Worm (Caenorhabditis elegans): Measurements from ENCODE around the gene R05H10.7.
A peak's percentile ranks its signal among the peaks of the same experiment; 100 is the strongest.

R05H10.7 gene

ce11 chrII:14844253-14844652, 11.1 kb upstream of the R05H10.7 start:
- TF ChIP-seq unc-39 (tag; optimal IDR thresholded peaks at IDR 0.05) = no peak
- TF ChIP-seq mab-5 (tag; optimal IDR thresholded peaks at IDR 0.05) = no peak
- TF ChIP-seq ceh-83 (GFP tag; optimal IDR thresholded peaks at IDR 0.05) = no peak
- no peak for TF ChIP-seq tbx-8 (GFP tag; optimal IDR thresholded peaks at IDR 0.05)
- no peak for TF ChIP-seq ces-1 (GFP tag; optimal IDR thresholded peaks at IDR 0.05)
- TF ChIP-seq sptf-1 (tag; optimal IDR thresholded peaks at IDR 0.05) = no peak
- no peak for TF ChIP-seq blmp-1 (tag; optimal IDR thresholded peaks at IDR 0.05)
- no peak for TF ChIP-seq ceh-39 (tag; optimal IDR thresholded peaks at IDR 0.05)
- no peak for TF ChIP-seq lsy-2 (tag; optimal IDR thresholded peaks at IDR 0.05)
- TF ChIP-seq ceh-43 (GFP tag; optimal IDR thresholded peaks at IDR 0.05) = no peak
- TF ChIP-seq snpc-4 (tag; optimal IDR thresholded peaks at IDR 0.05) = no peak
- no peak for TF ChIP-seq sem-2 (GFP tag; optimal IDR thresholded peaks at IDR 0.05)
- TF ChIP-seq lin-13 (tag; optimal IDR thresholded peaks at IDR 0.05) = no peak
- TF ChIP-seq elt-3 (tag; optimal IDR thresholded peaks at IDR 0.05) = no peak
- no peak for TF ChIP-seq unc-120 (tag; optimal IDR thresholded peaks at IDR 0.05; ENCODE audit: poor library complexity, severe bottlenecking)
- no peak for TF ChIP-seq hlh-1 (tag; optimal IDR thresholded peaks at IDR 0.05)
- TF ChIP-seq nhr-2 (tag; optimal IDR thresholded peaks at IDR 0.05) = no peak
- TF ChIP-seq mls-2 (tag; optimal IDR thresholded peaks at IDR 0.05) = no peak
- TF ChIP-seq mep-1 (tag; optimal IDR thresholded peaks at IDR 0.05) = no peak
- TF ChIP-seq drap-1 (GFP tag; optimal IDR thresholded peaks at IDR 0.05) = no peak

ce11 chrII:14849897-14850296, 5.4 kb upstream of the R05H10.7 start:
- TF ChIP-seq mep-1 (tag; optimal IDR thresholded peaks at IDR 0.05) (no peak), tbx-8 (GFP tag; optimal IDR thresholded peaks at IDR 0.05) (no peak), mab-5 (tag; optimal IDR thresholded peaks at IDR 0.05) (no peak)

- no peak for TF ChIP-seq nhr-2 (tag; optimal IDR thresholded peaks at IDR 0.05)
- TF ChIP-seq flh-1 (GFP tag; optimal IDR thresholded peaks at IDR 0.05) = no peak
- no peak for TF ChIP-seq mep-1 (tag; optimal IDR thresholded peaks at IDR 0.05)
- TF ChIP-seq hlh-1 (tag; optimal IDR thresholded peaks at IDR 0.05) = no peak
- no peak for TF ChIP-seq unc-120 (tag; optimal IDR thresholded peaks at IDR 0.05; ENCODE audit: poor library complexity, severe bottlenecking)
- TF ChIP-seq pha-4 (tag; optimal IDR thresholded peaks at IDR 0.05) = no peak
- no peak for TF ChIP-seq ceh-43 (GFP tag; optimal IDR thresholded peaks at IDR 0.05)
- no peak for TF ChIP-seq ham-2 (GFP tag; optimal IDR thresholded peaks at IDR 0.05)
- no peak for TF ChIP-seq elt-3 (tag; optimal IDR thresholded peaks at IDR 0.05)
- TF ChIP-seq mab-5 (tag; optimal IDR thresholded peaks at IDR 0.05) = no peak
- no peak for TF ChIP-seq lin-13 (tag; optimal IDR thresholded peaks at IDR 0.05)
- TF ChIP-seq snpc-4 (tag; optimal IDR thresholded peaks at IDR 0.05) = no peak
- TF ChIP-seq sem-2 (GFP tag; optimal IDR thresholded peaks at IDR 0.05) = no peak
- TF ChIP-seq lsy-2 (tag; optimal IDR thresholded peaks at IDR 0.05) = no peak
- no peak for TF ChIP-seq cnd-1 (tag; optimal IDR thresholded peaks at IDR 0.05)
- no peak for TF ChIP-seq ceh-39 (tag; optimal IDR thresholded peaks at IDR 0.05)
- no peak for TF ChIP-seq sptf-1 (tag; optimal IDR thresholded peaks at IDR 0.05)
- TF ChIP-seq nhr-28 (tag; optimal IDR thresholded peaks at IDR 0.05) = no peak
Observed at ce11 chrII:14851483-14851882, 3.8 kb upstream of the R05H10.7 start, which contains the start of gene R05H10.1. Gene R05H10.1, plus strand, starts transcription at chrII:14851816.

ce11 chrII:14856922-14857321, 1.6 kb downstream of the R05H10.7 start, which contains the start of gene rbm-28:
Gene rbm-28, plus strand, starts transcription at chrII:14857259.
- TF ChIP-seq sptf-1 (tag; optimal IDR thresholded peaks at IDR 0.05) (peak; percentile 26), pha-4 (tag; optimal IDR thresholded peaks at IDR 0.05) (no peak), mep-1 (tag; optimal IDR thresholded peaks at IDR 0.05) (peak; percentile 9), ces-1 (GFP tag; optimal IDR thresholded peaks at IDR 0.05) (peak; percentile 33)

- TF ChIP-seq snpc-4 (tag; optimal IDR thresholded peaks at IDR 0.05) = no peak
- TF ChIP-seq ztf-11 (tag; optimal IDR thresholded peaks at IDR 0.05) = no peak
- TF ChIP-seq zip-8 (tag; optimal IDR thresholded peaks at IDR 0.05) = no peak
- no peak for TF ChIP-seq elt-1 (tag; optimal IDR thresholded peaks at IDR 0.05; ENCODE audit: borderline replicate concordance, insufficient read depth)
- no peak for TF ChIP-seq ceh-83 (GFP tag; optimal IDR thresholded peaks at IDR 0.05)
- no peak for TF ChIP-seq nhr-237 (tag; optimal IDR thresholded peaks at IDR 0.05)
- TF ChIP-seq lin-32 (GFP tag; optimal IDR thresholded peaks at IDR 0.05) = no peak
- TF ChIP-seq lin-13 (tag; optimal IDR thresholded peaks at IDR 0.05) = no peak
- TF ChIP-seq elt-3 (tag; optimal IDR thresholded peaks at IDR 0.05) = no peak
- no peak for TF ChIP-seq sem-2 (GFP tag; optimal IDR thresholded peaks at IDR 0.05)
- TF ChIP-seq hlh-1 (tag; optimal IDR thresholded peaks at IDR 0.05) = no peak
- no peak for TF ChIP-seq mab-5 (tag; optimal IDR thresholded peaks at IDR 0.05)
- TF ChIP-seq unc-120 (tag; optimal IDR thresholded peaks at IDR 0.05; ENCODE audit: poor library complexity, severe bottlenecking) = no peak
- TF ChIP-seq mep-1 (tag; optimal IDR thresholded peaks at IDR 0.05) = no peak
- no peak for TF ChIP-seq drap-1 (GFP tag; optimal IDR thresholded peaks at IDR 0.05)
- no peak for TF ChIP-seq nhr-2 (tag; optimal IDR thresholded peaks at IDR 0.05)
Observed at ce11 chrII:14866156-14866555, 10.8 kb downstream of the R05H10.7 start.

Data from whole organism, mixed stage, embryonic.